Worm (Caenorhabditis elegans) whole organism, young adult: ENCODE results near the gene K02E7.4.

Experiments used
- B0261.1 ChIP-seq: sonication (generic microtip); optimal IDR thresholded peaks from 2 replicates; lab custom pipeline; 2016; ENCODE audit warnings: mild to moderate bottlenecking, missing genetic modification characterization, moderate library complexity, missing compliant biosample characterization
- F10E7.11 ChIP-seq: sonication (generic microtip); optimal IDR thresholded peaks from 2 replicates; lab custom pipeline; 2017; ENCODE audit warnings: mild to moderate bottlenecking, missing genetic modification characterization, moderate library complexity, missing compliant biosample characterization
- F37B4.10 ChIP-seq: fragments of 200-800 bp; sonication (Bioruptor generic); IDR thresholded peaks from 2 replicates; pipeline ENCODE4 v1.3.6; 2022; ENCODE audit warnings: missing genetic modification characterization, missing compliant biosample characterization
- K12H6.12 ChIP-seq: fragments of 200-800 bp; sonication (Bioruptor generic); optimal IDR thresholded peaks from 2 replicates; lab custom pipeline; 2018; ENCODE audit warnings: mild to moderate bottlenecking, missing genetic modification characterization, missing compliant biosample characterization
- T07F8.4 ChIP-seq: sonication (generic microtip); optimal IDR thresholded peaks from 2 replicates; lab custom pipeline; 2016; ENCODE audit warnings: mild to moderate bottlenecking, missing genetic modification characterization, moderate library complexity, missing compliant biosample characterization
- Y53F4B.3 ChIP-seq: fragments of 200-800 bp; sonication (Bioruptor generic); IDR thresholded peaks from 2 replicates; pipeline ENCODE4 v1.3.6; 2022; ENCODE audit warnings: missing genetic modification reagents, missing genetic modification characterization, missing compliant biosample characterization
- Y53G8AR.9 ChIP-seq: fragments of 200-800 bp; sonication (Bioruptor generic); conservative IDR thresholded peaks from 2 replicates; pipeline ENCODE4 v1.3.6; 2022; ENCODE audit warnings: missing genetic modification reagents, missing genetic modification characterization, missing compliant biosample characterization
- ZK185.1 ChIP-seq: sonication (generic microtip); optimal IDR thresholded peaks from 2 replicates; lab custom pipeline; 2016; ENCODE audit warnings: mild to moderate bottlenecking, missing genetic modification characterization, missing compliant biosample characterization; ENCODE audit not compliant: poor library complexity, severe bottlenecking
- atf-7 ChIP-seq: sonication (generic microtip); optimal IDR thresholded peaks from 2 replicates; lab custom pipeline; 2017; ENCODE audit warnings: mild to moderate bottlenecking, missing genetic modification characterization, missing compliant biosample characterization
- attf-5 ChIP-seq: fragments of 200-800 bp; sonication (Bioruptor generic); optimal IDR thresholded peaks from 2 replicates; lab custom pipeline; 2018; ENCODE audit warnings: mild to moderate bottlenecking, missing genetic modification characterization, missing compliant biosample characterization
- attf-6 ChIP-seq: fragments of 200-800 bp; sonication (Bioruptor generic); IDR thresholded peaks from 2 replicates; pipeline ENCODE4 v1.3.6; 2022; ENCODE audit warnings: missing genetic modification reagents, missing genetic modification characterization, missing compliant biosample characterization
- bed-2 ChIP-seq: fragments of 200-800 bp; sonication (Bioruptor generic); IDR thresholded peaks from 2 replicates; pipeline ENCODE4 v1.3.6; 2022; ENCODE audit warnings: missing genetic modification reagents, missing genetic modification characterization, missing compliant biosample characterization
- cebp-2 ChIP-seq: fragments of 200-800 bp; sonication (Bioruptor generic); IDR thresholded peaks from 2 replicates; pipeline ENCODE4 v1.3.6; 2022; ENCODE audit warnings: missing genetic modification characterization, missing compliant biosample characterization
- ceh-27 ChIP-seq: fragments of 200-800 bp; sonication (Bioruptor generic); optimal IDR thresholded peaks from 2 replicates; lab custom pipeline; 2018; ENCODE audit warnings: mild to moderate bottlenecking, missing genetic modification characterization, moderate library complexity, missing compliant biosample characterization
- ceh-58 ChIP-seq: fragments of 200-800 bp; sonication (Bioruptor generic); IDR thresholded peaks from 2 replicates; pipeline ENCODE4 v1.3.6; 2022; ENCODE audit warnings: missing genetic modification characterization, missing compliant biosample characterization
- ceh-91 ChIP-seq: fragments of 200-800 bp; sonication (Bioruptor generic); IDR thresholded peaks from 2 replicates; pipeline ENCODE4 v1.3.6; 2022; ENCODE audit warnings: missing genetic modification reagents, missing genetic modification characterization, missing compliant biosample characterization
- die-1 ChIP-seq: sonication (generic microtip); optimal IDR thresholded peaks from 2 replicates; lab custom pipeline; 2016; ENCODE audit warnings: missing genotype, mild to moderate bottlenecking, missing genetic modification characterization, missing compliant biosample characterization
- egrh-3 ChIP-seq: fragments of 200-800 bp; sonication (Bioruptor generic); IDR thresholded peaks from 2 replicates; pipeline ENCODE4 v1.3.6; 2022; ENCODE audit warnings: missing genetic modification reagents, missing genetic modification characterization, missing compliant biosample characterization
- ets-4 ChIP-seq: fragments of 200-800 bp; sonication (Bioruptor generic); optimal IDR thresholded peaks from 2 replicates; lab custom pipeline; 2018; ENCODE audit warnings: mild to moderate bottlenecking, missing genetic modification characterization, missing compliant biosample characterization
- him-1 ChIP-seq: sonication (generic microtip); optimal IDR thresholded peaks from 2 replicates; lab custom pipeline; 2016; ENCODE audit warnings: missing genotype, missing genetic modification reagents, missing genetic modification characterization, missing compliant biosample characterization
- lin-35 ChIP-seq, 3 experiments: fragments of 150-350 bp in 2 of 3; sonication (generic microtip) in 1 of 3; optimal IDR thresholded peaks; 2 replicates each; lab custom pipeline; 2014 to 2018; ENCODE audit warnings: missing biosample characterization in 3 of 3, missing genetic modification characterization in 3 of 3, missing genetic modification reagents in 3 of 3
- lir-1 ChIP-seq: fragments of 200-800 bp; sonication (Bioruptor generic); conservative IDR thresholded peaks from 2 replicates; pipeline ENCODE4 v1.3.6; 2022; ENCODE audit warnings: missing genetic modification reagents, missing genetic modification characterization, missing compliant biosample characterization
- lsy-27 ChIP-seq: sonication (generic microtip); optimal IDR thresholded peaks from 2 replicates; lab custom pipeline; 2017; ENCODE audit warnings: missing genetic modification characterization, mild to moderate bottlenecking, missing compliant biosample characterization, antibody characterized with exemption, missing genotype, borderline replicate concordance; ENCODE audit not compliant: insufficient read depth
- madf-6 ChIP-seq: fragments of 200-800 bp; sonication (Bioruptor generic); IDR thresholded peaks from 2 replicates; pipeline ENCODE4 v1.3.6; 2022; ENCODE audit warnings: missing genetic modification reagents, missing genetic modification characterization, missing compliant biosample characterization
- madf-8 ChIP-seq: fragments of 200-800 bp; sonication (Bioruptor generic); conservative IDR thresholded peaks from 2 replicates; pipeline ENCODE4 v1.3.6; 2022; ENCODE audit warnings: missing genetic modification reagents, missing genetic modification characterization, missing compliant biosample characterization
- mcd-1 ChIP-seq: fragments of 200-800 bp; sonication (Bioruptor generic); IDR thresholded peaks from 2 replicates; pipeline ENCODE4 v1.3.6; 2022; ENCODE audit warnings: missing genetic modification reagents, missing genetic modification characterization, missing compliant biosample characterization
- nhr-27 ChIP-seq: fragments of 200-800 bp; sonication (Bioruptor generic); optimal IDR thresholded peaks from 2 replicates; lab custom pipeline; 2018; ENCODE audit warnings: mild to moderate bottlenecking, missing genetic modification characterization, moderate library complexity, missing compliant biosample characterization
- nhr-80 ChIP-seq: sonication (generic microtip); optimal IDR thresholded peaks from 2 replicates; lab custom pipeline; 2016; ENCODE audit warnings: missing genetic modification characterization, missing compliant biosample characterization
- rpc-1 ChIP-seq, 2 experiments: fragments of 150-350 bp in 1 of 2; sonication (generic microtip) in 1 of 2; optimal IDR thresholded peaks; 2 replicates each; lab custom pipeline; 2014 to 2018; ENCODE audit warnings: missing biosample characterization in 1 of 2, missing genetic modification characterization in 1 of 2, missing genetic modification reagents in 1 of 2, missing genotype in 1 of 2
- snpc-1.1 ChIP-seq: sonication (generic microtip); optimal IDR thresholded peaks from 2 replicates; lab custom pipeline; 2017; ENCODE audit warnings: missing genetic modification characterization, mild to moderate bottlenecking, missing compliant biosample characterization, antibody characterized with exemption, moderate library complexity, missing genotype, missing genetic modification reagents; ENCODE audit not compliant: insufficient read depth
- snpc-1.3 ChIP-seq: sonication (generic microtip); optimal IDR thresholded peaks from 2 replicates; lab custom pipeline; 2017; ENCODE audit warnings: missing genetic modification characterization, mild to moderate bottlenecking, missing compliant biosample characterization, antibody characterized with exemption, moderate library complexity, missing genotype, missing genetic modification reagents; ENCODE audit not compliant: insufficient read depth
- sptf-2 ChIP-seq: fragments of 200-800 bp; sonication (Bioruptor generic); optimal IDR thresholded peaks from 2 replicates; lab custom pipeline; 2018; ENCODE audit warnings: mild to moderate bottlenecking, missing genetic modification characterization, missing compliant biosample characterization
- tbp1 ChIP-seq: fragments of 200-800 bp; sonication (Bioruptor generic); optimal IDR thresholded peaks from 2 replicates; lab custom pipeline; 2018; ENCODE audit warnings: mild to moderate bottlenecking, missing genetic modification characterization, missing compliant biosample characterization
- unc-62 ChIP-seq: fragments of 150-350 bp; optimal IDR thresholded peaks from 2 replicates; lab custom pipeline; 2014; ENCODE audit warnings: missing biosample characterization, missing genetic modification reagents, missing genetic modification characterization
- xnd-1 ChIP-seq: sonication (generic microtip); optimal IDR thresholded peaks from 2 replicates; lab custom pipeline; 2016; ENCODE audit warnings: missing genotype, missing genetic modification reagents, missing genetic modification characterization, missing compliant biosample characterization
- zfh-2 ChIP-seq: fragments of 200-800 bp; sonication (Bioruptor generic); conservative IDR thresholded peaks from 2 replicates; pipeline ENCODE4 v1.3.6; 2022; ENCODE audit warnings: missing genetic modification reagents, missing genetic modification characterization, missing compliant biosample characterization
- ztf-28 ChIP-seq: fragments of 200-800 bp; sonication (Bioruptor generic); IDR thresholded peaks from 2 replicates; pipeline ENCODE4 v1.3.6; 2022; ENCODE audit warnings: missing genetic modification reagents, missing genetic modification characterization, missing compliant biosample characterization

Gene K02E7.4

ce11 chrII:1103484-1104100 is 31.4 kb downstream of the K02E7.4 start (continued):
- TF ChIP-seq atf-7 (tag; lab: Kevin White, UChicago) (peak; percentile 69), nhr-80 (tag; lab: Kevin White, UChicago) (peak; percentile 96), ets-4 (GFP tag; lab: Kevin White, UChicago) (peak; percentile 83), him-1 (no peak), mcd-1 (no peak), Y53F4B.3 (GFP tag; lab: Robert Waterston, UW) (no peak)

DNA sequence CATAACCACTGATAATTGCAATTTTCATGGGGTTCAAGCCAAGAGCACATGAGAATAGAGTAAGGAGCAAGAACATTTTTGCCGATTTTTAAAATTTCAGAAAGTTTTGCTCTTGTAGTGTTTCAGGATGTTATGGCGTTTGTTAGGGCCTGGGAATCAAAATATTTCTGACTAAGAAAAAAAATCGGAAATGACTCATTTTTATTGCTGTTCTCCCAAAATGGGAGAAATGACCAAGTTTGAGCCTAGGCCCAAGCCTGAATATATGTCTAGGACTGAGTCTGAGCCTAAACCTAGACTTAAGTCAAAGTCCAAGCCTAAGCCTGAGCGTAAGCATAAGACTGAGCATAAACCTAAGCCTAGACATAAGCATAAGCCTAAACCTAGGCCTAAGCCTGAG is 32.2 kb downstream of the K02E7.4 start, which contains the start of gene T13B5.9:
Gene T13B5.9 (minus strand): TSS at position 101 of the 400 bp plus-strand sequence.
- TF ChIP-seq F37B4.10 (no peak), F10E7.11 (no peak), ceh-58 (GFP tag; lab: Robert Waterston, UW) (no peak), snpc-1.3 (no peak), zfh-2 (GFP tag; lab: Robert Waterston, UW) (no peak), tbp1 (GFP tag; lab: Kevin White, UChicago) (no peak), madf-6 (GFP tag; lab: Robert Waterston, UW) (no peak), ztf-28 (GFP tag; lab: Robert Waterston, UW) (no peak), bed-2 (GFP tag; lab: Robert Waterston, UW) (no peak), xnd-1 (no peak), lsy-27 (no peak), sptf-2 (GFP tag; lab: Kevin White, UChicago) (no peak), lin-35 (GFP tag; optimal IDR thresholded peaks at IDR 0.05; lab: Kevin White, UChicago) (no peak), ceh-91 (GFP tag; lab: Robert Waterston, UW) (no peak), atf-7 (tag; lab: Kevin White, UChicago) (no peak), madf-8 (no peak), K12H6.12 (tag; lab: Kevin White, UChicago) (no peak), cebp-2 (GFP tag; lab: Robert Waterston, UW) (no peak), attf-6 (GFP tag; lab: Robert Waterston, UW) (no peak)

DNA sequence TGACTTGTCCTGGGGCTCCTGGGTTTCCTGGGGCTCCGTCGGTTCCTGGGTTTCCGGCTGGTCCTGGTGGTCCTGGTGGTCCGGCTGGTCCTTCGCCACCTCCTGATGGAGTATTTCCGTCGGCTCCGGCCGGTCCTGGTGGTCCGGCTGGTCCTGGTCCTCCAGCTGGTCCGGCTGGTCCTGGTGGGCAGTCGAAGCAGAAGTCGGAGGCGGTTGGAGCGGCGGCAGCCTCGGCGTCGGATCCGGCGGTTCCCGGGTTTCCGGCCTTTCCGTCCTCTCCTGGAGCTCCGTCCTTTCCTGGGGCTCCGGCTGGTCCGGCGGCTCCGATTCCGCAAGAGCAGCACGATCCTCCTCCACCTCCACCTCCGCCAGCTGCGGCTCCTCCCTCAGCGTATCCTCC is 33.1 kb downstream of the K02E7.4 start:
- TF ChIP-seq lir-1 (GFP tag; lab: Robert Waterston, UW) (no peak), mcd-1 (peak; percentile 53; the same call in 1 of the 2 replicates), zfh-2 (GFP tag; lab: Robert Waterston, UW) (peak; percentile 95), egrh-3 (GFP tag; lab: Robert Waterston, UW) (peak; percentile 99), him-1 (no peak)

- TF ChIP-seq B0261.1 (tag; lab: Kevin White, UChicago) (peak; percentile 6), T07F8.4 (tag; lab: Kevin White, UChicago) (no peak), Y53G8AR.9 (GFP tag; lab: Robert Waterston, UW) (no peak), ZK185.1 (tag; lab: Kevin White, UChicago) (no peak), attf-5 (GFP tag; lab: Kevin White, UChicago) (no peak), ceh-27 (GFP tag; lab: Kevin White, UChicago) (no peak), unc-62 (GFP tag; lab: Kevin White, UChicago) (no peak), rpc-1 (optimal IDR thresholded peaks at IDR 0.05; lab: Kevin White, UChicago) (peak; percentile 7), rpc-1 (tag; optimal IDR thresholded peaks at IDR 0.05; lab: Kevin White, UChicago) (peak; percentile 65), snpc-1.1 (tag; lab: Kevin White, UChicago) (peak; percentile 9), F10E7.11 (no peak), die-1 (tag; lab: Kevin White, UChicago) (no peak), nhr-27 (tag; lab: Kevin White, UChicago) (no peak), tbp1 (GFP tag; lab: Kevin White, UChicago) (peak; percentile 74)
These were observed 34.9 kb downstream of the K02E7.4 start, which contains the start of gene col-40 for ce11 chrII:1106914-1107597. TSS of gene col-40 (minus strand) at chrII:1106964.
